Worm (Caenorhabditis elegans) whole organism, L2 larva: ENCODE results near the gene msp-64.

Experiments used
- ceh-16 ChIP-seq: fragments of 150-350 bp; optimal IDR thresholded peaks from 2 replicates; lab custom pipeline; 2014; ENCODE audit warnings: missing biosample characterization, missing genetic modification characterization
- lin-13 ChIP-seq: fragments of 150-350 bp; optimal IDR thresholded peaks from 2 replicates; lab custom pipeline; 2014; ENCODE audit warnings: missing biosample characterization, missing genetic modification reagents, missing genetic modification characterization
- lin-39 ChIP-seq: fragments of 150-350 bp; optimal IDR thresholded peaks from 2 replicates; lab custom pipeline; 2014; ENCODE audit warnings: missing biosample characterization, missing genetic modification reagents, missing genetic modification characterization
- nhr-21 ChIP-seq: fragments of 150-350 bp; optimal IDR thresholded peaks from 2 replicates; lab custom pipeline; 2014; ENCODE audit warnings: missing biosample characterization, missing genetic modification characterization
- nhr-237 ChIP-seq: fragments of 150-350 bp; optimal IDR thresholded peaks from 2 replicates; lab custom pipeline; 2014; ENCODE audit warnings: missing biosample characterization, missing genetic modification characterization
- skn-1 ChIP-seq: sonication (generic microtip); optimal IDR thresholded peaks from 2 replicates; lab custom pipeline; 2017; ENCODE audit warnings: missing biosample characterization, missing genetic modification characterization
- sma-9 ChIP-seq, 2 experiments: fragments of 150-350 bp in 1 of 2; sonication (generic microtip) in 1 of 2; optimal IDR thresholded peaks; 2 replicates each; lab custom pipeline; 2014 to 2016; ENCODE audit warnings: missing genetic modification characterization in 2 of 2, mild to moderate bottlenecking in 1 of 2, missing biosample characterization in 1 of 2, missing compliant biosample characterization in 1 of 2, missing genetic modification reagents in 1 of 2, moderate library complexity in 1 of 2

- no peak for TF ChIP-seq skn-1
- TF ChIP-seq nhr-237 (tag; lab: Kevin White, UChicago), result no peak
- TF ChIP-seq lin-39 (tag; lab: Kevin White, UChicago), result no peak
- no peak for TF ChIP-seq lin-13 (GFP tag; lab: Kevin White, UChicago)
- TF ChIP-seq ceh-16 (tag; lab: Kevin White, UChicago), result no peak
- TF ChIP-seq sma-9 (GFP tag; optimal IDR thresholded peaks at IDR 0.05; lab: Kevin White, UChicago), result no peak
- TF ChIP-seq sma-9 (tag; optimal IDR thresholded peaks at IDR 0.05; lab: Kevin White, UChicago), result no peak
- TF ChIP-seq nhr-21 (tag; lab: Kevin White, UChicago), result no peak
Observed at ce11 chrII:5820282-5820762, 10.2 kb upstream of the msp-64 start, which contains the start of gene ehs-1.
